Fruit fly (Drosophila melanogaster) whole organism, prepupa: ENCODE results near the gene CG14085.

Experiments used
- CG10631 ChIP-seq: fragments of 200-800 bp; sonication (Bioruptor generic); optimal IDR thresholded peaks from 2 replicates; lab custom pipeline; 2016; ENCODE audit warnings: missing biosample characterization, missing genetic modification characterization
- CG10669 ChIP-seq: fragments of 200-800 bp; sonication (Bioruptor generic); optimal IDR thresholded peaks from 3 replicates; lab custom pipeline; 2018; ENCODE audit warnings: missing biosample characterization, mild to moderate bottlenecking, missing genetic modification characterization, moderate library complexity
- CG11762 ChIP-seq: fragments of 200-800 bp; sonication (Bioruptor generic); optimal IDR thresholded peaks from 3 replicates; lab custom pipeline; 2016; ENCODE audit warnings: missing biosample characterization, missing genetic modification characterization; ENCODE audit not compliant: insufficient read depth
- CG11902 ChIP-seq: fragments of 200-800 bp; sonication (Bioruptor generic); optimal IDR thresholded peaks from 3 replicates; lab custom pipeline; 2016; ENCODE audit warnings: missing biosample characterization, missing genetic modification characterization
- CG15336 ChIP-seq: fragments of 200-800 bp; sonication (Bioruptor generic); IDR thresholded peaks from 2 replicates; pipeline ENCODE4 v1.3.6; 2022; ENCODE audit warnings: missing biosample characterization, missing genetic modification characterization
- CG16779 ChIP-seq: fragments of 200-800 bp; sonication (Bioruptor generic); optimal IDR thresholded peaks from 3 replicates; lab custom pipeline; 2017; ENCODE audit warnings: missing biosample characterization, mild to moderate bottlenecking, missing genetic modification characterization
- CG3032 ChIP-seq: fragments of 200-800 bp; optimal IDR thresholded peaks from 2 replicates; lab custom pipeline; 2019; ENCODE audit warnings: missing biosample characterization, mild to moderate bottlenecking, missing genetic modification characterization, moderate library complexity
- CG31627 ChIP-seq: fragments of 200-800 bp; sonication (Bioruptor generic); optimal IDR thresholded peaks from 3 replicates; lab custom pipeline; 2016; ENCODE audit warnings: missing biosample characterization, missing genetic modification characterization
- CG32006 ChIP-seq: fragments of 200-800 bp; sonication (Bioruptor generic); optimal IDR thresholded peaks from 3 replicates; lab custom pipeline; 2017; ENCODE audit warnings: missing biosample characterization, mild to moderate bottlenecking, missing genetic modification characterization
- CG3919 ChIP-seq: fragments of 200-800 bp; sonication (Bioruptor generic); optimal IDR thresholded peaks from 3 replicates; lab custom pipeline; 2016; ENCODE audit warnings: missing biosample characterization, missing genetic modification characterization
- CG6163 ChIP-seq: fragments of 200-800 bp; sonication (Bioruptor generic); IDR thresholded peaks from 3 replicates; pipeline ENCODE4 v1.3.6; 2022; ENCODE audit warnings: missing biosample characterization, missing genetic modification characterization
- CG6792 ChIP-seq: fragments of 200-800 bp; sonication (Bioruptor generic); optimal IDR thresholded peaks from 3 replicates; lab custom pipeline; 2016; ENCODE audit warnings: missing biosample characterization, missing genetic modification characterization
- CG6808 ChIP-seq: fragments of 200-800 bp; sonication (Bioruptor generic); optimal IDR thresholded peaks from 3 replicates; lab custom pipeline; 2017; ENCODE audit warnings: missing biosample characterization, missing genetic modification characterization, mild to moderate bottlenecking, moderate library complexity, missing genetic modification reagents
- CG7368 ChIP-seq: fragments of 200-800 bp; sonication (Bioruptor generic); optimal IDR thresholded peaks from 3 replicates; lab custom pipeline; 2016; ENCODE audit warnings: missing biosample characterization, missing genetic modification characterization
- CG8319 ChIP-seq: fragments of 200-800 bp; sonication (Bioruptor generic); optimal IDR thresholded peaks from 3 replicates; lab custom pipeline; 2016; ENCODE audit warnings: missing biosample characterization, missing genetic modification characterization
- CG9139 ChIP-seq: fragments of 200-800 bp; sonication (Bioruptor generic); optimal IDR thresholded peaks from 3 replicates; lab custom pipeline; 2017; ENCODE audit warnings: missing biosample characterization, mild to moderate bottlenecking, missing genetic modification characterization
- Eip75B ChIP-seq: fragments of 200-800 bp; sonication (Bioruptor generic); optimal IDR thresholded peaks from 3 replicates; lab custom pipeline; 2016; ENCODE audit warnings: missing biosample characterization, missing genetic modification characterization
- Eip78C ChIP-seq: fragments of 200-800 bp; sonication (Bioruptor generic); peaks from one replicate; lab custom pipeline; 2016; ENCODE audit warnings: missing biosample characterization, missing genetic modification characterization
- Ets21C ChIP-seq: fragments of 200-800 bp; sonication (Bioruptor generic); optimal IDR thresholded peaks from 3 replicates; lab custom pipeline; 2016; ENCODE audit warnings: missing biosample characterization, missing genetic modification characterization
- Gug ChIP-seq: fragments of 200-800 bp; sonication (Bioruptor generic); IDR thresholded peaks from 2 replicates; pipeline ENCODE4 v1.3.6; 2022; ENCODE audit warnings: missing biosample characterization, missing genetic modification characterization
- Hr39 ChIP-seq: fragments of 200-800 bp; sonication (Bioruptor generic); optimal IDR thresholded peaks from 2 replicates; lab custom pipeline; 2016; ENCODE audit warnings: missing biosample characterization, missing genetic modification characterization
- Lpt ChIP-seq: fragments of 200-800 bp; sonication (Bioruptor generic); optimal IDR thresholded peaks from 3 replicates; lab custom pipeline; 2016; ENCODE audit warnings: missing biosample characterization, missing genetic modification characterization
- Met ChIP-seq: fragments of 200-800 bp; sonication (Bioruptor generic); optimal IDR thresholded peaks from 3 replicates; lab custom pipeline; 2016; ENCODE audit warnings: missing biosample characterization, missing genetic modification characterization
- Smox ChIP-seq: fragments of 200-800 bp; sonication (Bioruptor generic); optimal IDR thresholded peaks from 3 replicates; lab custom pipeline; 2016; ENCODE audit warnings: missing biosample characterization, missing genetic modification characterization
- Sox102F ChIP-seq: fragments of 200-800 bp; sonication (Bioruptor generic); optimal IDR thresholded peaks from 2 replicates; lab custom pipeline; 2016; ENCODE audit warnings: missing biosample characterization, mild to moderate bottlenecking, missing genetic modification characterization
- Sox14 ChIP-seq: fragments of 200-800 bp; sonication (Bioruptor generic); optimal IDR thresholded peaks from 3 replicates; lab custom pipeline; 2016; ENCODE audit warnings: missing biosample characterization, missing genetic modification characterization
- Sox15 ChIP-seq: fragments of 200-800 bp; sonication (Bioruptor generic); optimal IDR thresholded peaks from 3 replicates; lab custom pipeline; 2016; ENCODE audit warnings: missing biosample characterization, missing genetic modification characterization
- achi ChIP-seq: fragments of 200-800 bp; sonication (Bioruptor generic); optimal IDR thresholded peaks from 3 replicates; lab custom pipeline; 2016; ENCODE audit warnings: missing biosample characterization, missing genetic modification characterization
- cyc ChIP-seq: fragments of 200-800 bp; sonication (Bioruptor generic); optimal IDR thresholded peaks from 3 replicates; lab custom pipeline; 2016; ENCODE audit warnings: missing biosample characterization, missing genetic modification characterization
- dac ChIP-seq: fragments of 200-800 bp; sonication (Bioruptor generic); optimal IDR thresholded peaks from 2 replicates; lab custom pipeline; 2017; ENCODE audit warnings: missing biosample characterization, mild to moderate bottlenecking, missing genetic modification characterization
- dsx ChIP-seq: fragments of 200-800 bp; optimal IDR thresholded peaks from 3 replicates; lab custom pipeline; 2019; ENCODE audit warnings: missing biosample characterization, mild to moderate bottlenecking, missing genetic modification characterization, moderate library complexity; ENCODE audit not compliant: poor library complexity, severe bottlenecking
- eg ChIP-seq: fragments of 200-800 bp; sonication (Bioruptor generic); IDR thresholded peaks from 3 replicates; pipeline ENCODE4 v1.3.6; 2022; ENCODE audit warnings: missing biosample characterization, missing genetic modification characterization
- esn ChIP-seq: fragments of 200-800 bp; sonication (Bioruptor generic); optimal IDR thresholded peaks from 2 replicates; lab custom pipeline; 2016; ENCODE audit warnings: missing biosample characterization, mild to moderate bottlenecking, missing genetic modification characterization, moderate library complexity
- fd59A ChIP-seq: fragments of 200-800 bp; sonication (Bioruptor generic); optimal IDR thresholded peaks from 2 replicates; lab custom pipeline; 2017; ENCODE audit warnings: missing biosample characterization, mild to moderate bottlenecking, missing genetic modification characterization, missing genetic modification reagents
- fd85E ChIP-seq: fragments of 200-800 bp; sonication (Bioruptor generic); optimal IDR thresholded peaks from 3 replicates; lab custom pipeline; 2016; ENCODE audit warnings: missing biosample characterization, missing genetic modification characterization
- fkh ChIP-seq: fragments of 200-800 bp; sonication (Bioruptor generic); optimal IDR thresholded peaks from 3 replicates; lab custom pipeline; 2017; ENCODE audit warnings: missing biosample characterization, mild to moderate bottlenecking, missing genetic modification characterization, moderate library complexity
- pdm3 ChIP-seq: fragments of 200-800 bp; sonication (Bioruptor generic); optimal IDR thresholded peaks from 3 replicates; lab custom pipeline; 2016; ENCODE audit warnings: missing biosample characterization, missing genetic modification characterization
- spab ChIP-seq: fragments of 200-800 bp; sonication (Bioruptor generic); optimal IDR thresholded peaks from 2 replicates; lab custom pipeline; 2017; ENCODE audit warnings: missing biosample characterization, mild to moderate bottlenecking, missing genetic modification characterization, missing genetic modification reagents
- svp ChIP-seq: fragments of 200-800 bp; sonication (Bioruptor generic); peaks from one replicate; lab custom pipeline; 2016; ENCODE audit warnings: missing biosample characterization, missing genetic modification characterization
- topi ChIP-seq: fragments of 200-800 bp; sonication (Bioruptor generic); optimal IDR thresholded peaks from 3 replicates; lab custom pipeline; 2016; ENCODE audit warnings: missing biosample characterization, missing genetic modification characterization
- vri ChIP-seq: fragments of 200-800 bp; sonication (Bioruptor generic); optimal IDR thresholded peaks from 3 replicates; lab custom pipeline; 2016; ENCODE audit warnings: missing biosample characterization, mild to moderate bottlenecking, missing genetic modification characterization

The CG14085 gene

dm6 chr3L:19268720-19269401, at the start of gene CG14085, which contains the start of gene Aldh7A1:
CG14085 (plus strand) TSS chr3L:19269351.
Aldh7A1 (minus strand) TSS chr3L:19268913.
- TF ChIP-seq achi (GFP tag; lab: Kevin White, UChicago) = no peak
- TF ChIP-seq Ets21C = no peak
- TF ChIP-seq CG6163 (GFP tag; lab: Robert Waterston, UW) = no peak
- peak; percentile 60 for TF ChIP-seq Eip78C
- TF ChIP-seq CG9139 (GFP tag; lab: Kevin White, UChicago) = no peak
- TF ChIP-seq CG3919 (GFP tag; lab: Kevin White, UChicago) = peak; percentile 29
- no peak for TF ChIP-seq CG11762 (GFP tag; lab: Kevin White, UChicago)
- TF ChIP-seq Sox14 (GFP tag; lab: Kevin White, UChicago) = peak; percentile 51
- TF ChIP-seq svp (GFP tag; lab: Kevin White, UChicago) = peak; percentile 97
- peak; percentile 9 for TF ChIP-seq topi (GFP tag; lab: Kevin White, UChicago)
- no peak for TF ChIP-seq CG31627 (GFP tag; lab: Kevin White, UChicago)
- TF ChIP-seq CG3032 (tag; lab: Kevin White, UChicago) = no peak
- peak; percentile 3 for TF ChIP-seq Sox102F
- no peak for TF ChIP-seq CG10631 (GFP tag; lab: Kevin White, UChicago)
- peak; percentile 40 for TF ChIP-seq vri (GFP tag; lab: Kevin White, UChicago)
- no peak for TF ChIP-seq cyc (GFP tag; lab: Kevin White, UChicago)
- no peak for TF ChIP-seq esn (GFP tag; lab: Kevin White, UChicago)
- no peak for TF ChIP-seq spab
- TF ChIP-seq CG16779 = no peak
- no peak for TF ChIP-seq CG10669
- TF ChIP-seq Eip75B (GFP tag; lab: Kevin White, UChicago) = no peak
- peak; percentile 39; the same call in 1 of the 3 replicates for TF ChIP-seq eg
- TF ChIP-seq CG15336 (GFP tag; lab: Robert Waterston, UW) = no peak
- TF ChIP-seq Sox15 (GFP tag; lab: Kevin White, UChicago) = no peak
- no peak for TF ChIP-seq fd59A

dm6 chr3L:19221455-19221854, 47.7 kb upstream of the CG14085 start:
- peak; percentile 38 for TF ChIP-seq fkh (GFP tag; lab: Kevin White, UChicago)
- no peak for TF ChIP-seq Gug (GFP tag; lab: Robert Waterston, UW)
- TF ChIP-seq CG8319 (GFP tag; lab: Kevin White, UChicago) = peak; percentile 16
- TF ChIP-seq, all 60 proteins: peak for 2

- no peak for TF ChIP-seq Lpt (GFP tag; lab: Kevin White, UChicago)
- TF ChIP-seq, all 60 proteins: peak for 0
These were observed 43.5 kb upstream of the CG14085 start for dm6 chr3L:19225687-19226086.

- TF ChIP-seq CG6808 (GFP tag; lab: Kevin White, UChicago) = no peak
- no peak for TF ChIP-seq Eip75B (GFP tag; lab: Kevin White, UChicago)
- no peak for TF ChIP-seq CG9139 (GFP tag; lab: Kevin White, UChicago)
- TF ChIP-seq Sox15 (GFP tag; lab: Kevin White, UChicago) = no peak
- TF ChIP-seq Smox (GFP tag; lab: Kevin White, UChicago) = no peak
- no peak for TF ChIP-seq CG6792 (GFP tag; lab: Kevin White, UChicago)
- TF ChIP-seq CG11902 (GFP tag; lab: Kevin White, UChicago) = no peak
These were observed 40.8 kb upstream of the CG14085 start for dm6 chr3L:19228371-19228817.

- no peak for TF ChIP-seq CG10631 (GFP tag; lab: Kevin White, UChicago)
- TF ChIP-seq spab = no peak
- TF ChIP-seq CG15336 (GFP tag; lab: Robert Waterston, UW) = no peak
- no peak for TF ChIP-seq Met (GFP tag; lab: Kevin White, UChicago)
- TF ChIP-seq CG32006 (GFP tag; lab: Kevin White, UChicago) = no peak
- no peak for TF ChIP-seq CG8319 (GFP tag; lab: Kevin White, UChicago)
- no peak for TF ChIP-seq Hr39
- TF ChIP-seq dac = no peak
- no peak for TF ChIP-seq CG6792 (GFP tag; lab: Kevin White, UChicago)
- TF ChIP-seq Sox15 (GFP tag; lab: Kevin White, UChicago) = no peak
- no peak for TF ChIP-seq fd85E (GFP tag; lab: Kevin White, UChicago)
- no peak for TF ChIP-seq CG3032 (tag; lab: Kevin White, UChicago)
- TF ChIP-seq pdm3 (GFP tag; lab: Kevin White, UChicago) = no peak
- no peak for TF ChIP-seq CG7368 (GFP tag; lab: Kevin White, UChicago)
- no peak for TF ChIP-seq fd59A
- TF ChIP-seq dsx = no peak
These were observed 40.2 kb upstream of the CG14085 start for dm6 chr3L:19228857-19229398.
